Fruit fly (Drosophila melanogaster) S2 (cell line): ENCODE measurements around the gene pcx.
A peak's percentile ranks its signal among the peaks of the same experiment; 100 is the strongest.

ENCODE experiments used
- CG8478 ChIP-seq: fragments of >200 bp; optimal IDR thresholded peaks from 2 replicates; lab custom pipeline; 2018
- CTCF ChIP-seq, 2 experiments: fragments of >200 bp; optimal IDR thresholded peaks; 2 replicates each; lab custom pipeline; 2018

Gene pcx

DNA sequence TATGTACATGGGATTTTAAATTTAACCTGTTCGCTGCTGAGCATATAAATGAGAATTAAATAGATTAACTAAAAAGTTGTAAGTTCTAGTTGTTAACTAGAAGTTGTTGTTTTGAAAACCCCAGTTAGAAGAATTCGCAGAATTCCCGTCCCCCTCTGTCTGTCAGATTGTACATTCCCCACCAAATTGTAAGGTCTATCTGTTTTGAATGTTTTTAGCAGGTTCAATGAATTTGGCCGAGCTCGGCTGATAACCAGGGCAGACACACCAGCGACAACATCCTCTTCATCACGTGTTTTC is 26.9 kb upstream of the pcx start:
- TF ChIP-seq CG8478 (lab: Kevin White, UChicago) = no peak
- no peak for TF ChIP-seq CTCF (optimal IDR thresholded peaks at IDR 0.05; lab: Kevin White, UChicago)

DNA sequence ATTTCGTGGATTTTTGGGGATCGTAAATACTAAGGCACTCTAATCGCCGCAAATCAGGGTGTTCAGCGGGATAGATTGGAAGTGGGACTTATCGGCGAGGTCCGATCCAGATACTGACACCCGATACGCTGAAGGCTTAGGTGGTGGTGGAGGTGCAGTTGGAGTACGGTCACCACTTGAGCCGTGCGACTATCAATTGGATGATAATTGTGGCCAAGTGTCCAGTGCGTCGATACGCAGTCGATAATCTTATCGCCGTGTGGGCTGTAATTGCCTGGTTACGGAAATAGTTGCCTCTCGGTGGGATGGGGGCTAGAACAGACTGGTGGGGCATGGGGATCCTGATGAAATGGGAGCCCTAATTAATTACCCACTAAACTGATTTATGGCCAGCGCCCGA is 25.8 kb upstream of the pcx start:
- no peak for TF ChIP-seq CG8478 (lab: Kevin White, UChicago)
- no peak for TF ChIP-seq CTCF (optimal IDR thresholded peaks at IDR 0.05; lab: Kevin White, UChicago)

DNA sequence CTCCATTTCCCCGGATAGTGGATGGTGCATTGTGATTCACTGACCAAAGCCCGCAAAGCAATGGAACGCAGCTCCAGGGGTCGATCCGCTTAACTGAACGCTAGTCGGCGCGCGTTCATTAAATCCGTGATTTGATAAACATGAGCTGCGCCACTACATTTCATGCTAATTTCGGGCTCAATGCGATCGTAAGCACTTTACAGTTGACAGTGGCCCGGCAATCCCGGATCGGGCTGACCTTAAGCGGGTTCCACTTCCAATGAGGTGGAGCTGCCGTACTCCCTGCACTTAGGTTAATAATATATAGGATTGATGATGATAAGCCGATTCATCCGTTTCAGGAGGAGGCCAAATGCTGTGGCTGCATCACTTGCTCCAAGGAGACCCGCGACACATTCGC is 21.3 kb upstream of the pcx start, which contains the start of gene FarO:
TSS of gene FarO (minus strand) at position 101 of the 400 bp plus-strand sequence.
- TF ChIP-seq CTCF (optimal IDR thresholded peaks at IDR 0.05; lab: Kevin White, UChicago) (no peak), CG8478 (lab: Kevin White, UChicago) (no peak)

DNA sequence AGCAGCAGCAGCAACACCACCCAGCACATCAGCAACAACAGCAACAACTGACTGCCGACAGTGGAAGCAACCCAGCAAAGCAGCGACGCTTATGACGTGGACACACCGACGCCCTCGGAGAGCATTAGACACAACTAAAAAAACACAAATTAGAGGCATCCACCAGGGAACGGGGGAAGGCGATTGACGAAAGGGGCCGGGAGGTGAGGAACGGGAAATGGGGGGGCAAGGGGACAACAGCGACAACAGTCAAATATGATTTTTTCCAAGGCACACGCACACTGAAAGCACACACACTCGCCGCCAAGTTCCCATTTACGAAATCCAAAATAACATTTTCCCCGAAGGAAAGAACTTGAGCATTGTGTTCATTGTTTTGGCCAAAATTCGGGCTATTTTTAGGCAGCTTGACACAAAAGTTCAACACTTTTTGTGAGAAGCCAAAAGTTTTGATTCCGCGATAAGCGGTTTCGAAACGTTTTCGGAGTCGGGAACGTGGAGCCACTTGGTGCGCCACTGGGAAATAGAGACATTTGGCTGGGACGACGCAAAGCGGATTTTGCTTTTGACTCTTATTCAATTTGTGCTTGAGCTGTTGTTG is 16.4 kb upstream of the pcx start:
- TF ChIP-seq CG8478 (lab: Kevin White, UChicago) (no peak), CTCF (optimal IDR thresholded peaks at IDR 0.05; lab: Kevin White, UChicago) (no peak)

DNA sequence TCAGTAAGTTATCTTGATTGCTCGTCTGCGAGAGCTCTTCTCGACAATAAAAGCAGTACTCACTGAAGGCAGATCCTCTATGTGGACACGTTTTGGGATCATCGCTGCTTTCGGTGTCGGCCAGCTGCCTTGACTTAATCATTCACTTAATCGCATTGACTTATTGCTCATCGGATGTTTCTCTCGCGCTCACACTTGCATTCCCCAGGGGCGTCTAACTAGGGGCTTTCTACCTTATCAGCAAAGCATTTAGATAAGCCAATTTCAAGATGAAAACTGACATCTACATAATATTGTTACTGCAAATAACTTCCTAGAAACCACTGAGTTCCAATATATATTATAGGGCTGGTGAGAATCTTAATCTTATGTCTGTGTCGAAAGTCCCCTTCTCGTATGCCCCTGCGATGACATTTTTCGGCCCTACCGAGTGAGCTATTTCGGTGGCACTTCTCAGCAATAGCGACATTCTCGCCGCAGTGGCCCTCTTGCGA is 12.7 kb upstream of the pcx start:
- TF ChIP-seq CG8478 (lab: Kevin White, UChicago) (no peak), CTCF (optimal IDR thresholded peaks at IDR 0.05; lab: Kevin White, UChicago) (no peak)

DNA sequence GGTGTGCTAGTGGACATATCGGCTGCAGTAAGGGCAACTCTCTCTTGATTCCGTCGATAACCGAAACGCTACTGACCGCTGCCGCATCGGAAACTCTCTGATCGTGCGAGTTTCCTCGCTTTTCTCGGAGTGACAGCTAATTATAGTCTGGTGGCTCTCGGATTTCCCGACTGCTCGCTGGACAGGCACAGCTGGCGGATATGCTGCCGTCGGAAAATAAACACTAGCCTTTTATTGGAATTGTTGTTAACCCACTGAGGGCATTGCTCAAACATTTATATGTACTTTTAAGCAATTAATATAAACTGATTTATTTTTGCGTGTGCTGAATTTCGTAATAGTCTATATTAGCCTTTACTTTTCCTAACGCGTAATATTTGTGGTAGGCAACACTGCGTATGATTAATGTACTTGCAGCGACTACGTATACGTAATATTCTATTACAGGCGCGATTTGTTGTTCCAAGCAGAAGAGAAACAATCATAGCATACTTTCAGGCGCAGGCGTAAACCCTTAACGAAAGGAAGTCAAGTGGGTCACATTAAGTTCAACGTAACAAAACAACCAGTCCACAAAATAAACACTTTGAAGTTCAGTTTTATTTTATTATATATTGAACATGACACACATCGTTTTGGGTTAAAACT is 11.2 kb upstream of the pcx start, which contains the start of gene SmydA-8:
TSS of gene SmydA-8 (minus strand) at position 51 of the 648 bp plus-strand sequence.
- TF ChIP-seq CG8478 (lab: Kevin White, UChicago) (no peak), CTCF (optimal IDR thresholded peaks at IDR 0.05; lab: Kevin White, UChicago) (no peak)

DNA sequence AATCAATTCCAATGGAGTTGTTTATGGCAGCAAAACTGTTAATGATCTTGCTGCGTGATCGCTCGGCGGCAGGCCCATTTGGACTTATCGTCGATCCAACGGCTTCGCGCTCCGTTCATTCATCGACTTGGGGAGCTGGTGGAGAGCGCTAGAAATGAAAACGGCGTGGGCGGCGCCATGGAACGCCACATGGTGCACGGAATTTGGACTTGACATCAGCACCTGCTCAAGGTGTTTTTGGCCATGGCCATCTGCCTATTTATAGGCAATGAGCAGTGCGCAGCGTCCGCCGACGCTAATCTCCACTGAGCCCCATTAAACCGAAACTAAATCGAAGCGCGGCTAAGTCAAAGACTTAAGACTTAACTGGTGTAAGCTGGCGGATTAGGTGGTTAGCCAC is 6.6 kb upstream of the pcx start:
- TF ChIP-seq CG8478 (lab: Kevin White, UChicago) (no peak), CTCF (optimal IDR thresholded peaks at IDR 0.05; lab: Kevin White, UChicago) (no peak)

DNA sequence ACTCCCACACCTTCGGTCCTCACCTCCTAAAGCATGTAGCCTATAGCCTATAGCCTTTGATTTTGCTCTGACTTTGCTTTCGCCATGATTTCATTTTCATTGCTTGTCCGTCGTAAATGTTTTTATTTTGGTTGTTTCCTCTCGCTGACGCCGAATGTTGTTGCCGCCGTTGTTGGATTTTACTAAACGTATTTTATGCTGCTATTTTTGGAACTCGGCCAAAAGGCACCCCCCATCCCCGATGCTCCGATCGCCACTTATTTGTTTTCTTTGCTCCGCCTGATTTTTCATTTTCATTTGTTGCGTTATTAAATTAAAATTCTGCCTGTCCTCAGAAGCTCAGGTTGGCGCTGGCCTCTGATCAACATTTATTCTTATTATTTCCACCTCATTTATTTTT is 5.8 kb upstream of the pcx start:
- no peak for TF ChIP-seq CG8478 (lab: Kevin White, UChicago)
- TF ChIP-seq CTCF (optimal IDR thresholded peaks at IDR 0.05; lab: Kevin White, UChicago) = no peak

DNA sequence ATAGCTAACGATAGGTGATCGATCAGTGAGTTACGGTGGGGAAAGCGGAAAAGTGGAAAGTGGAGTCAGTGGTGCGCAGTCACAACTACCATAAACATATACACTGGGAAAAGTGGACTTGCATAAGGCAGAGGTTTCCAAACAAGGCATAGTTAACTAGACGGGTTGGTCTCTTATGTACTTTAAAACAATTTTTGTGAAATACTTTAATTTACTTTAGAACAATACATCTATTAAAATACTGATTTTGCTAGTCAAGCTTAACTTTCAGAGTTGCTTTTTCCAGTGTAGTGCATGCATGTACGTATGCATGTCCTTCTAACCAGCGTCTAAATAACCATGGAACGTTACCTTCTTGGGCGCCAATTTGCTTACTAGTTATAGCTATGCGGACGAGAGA is 5.2 kb upstream of the pcx start:
- TF ChIP-seq CTCF (optimal IDR thresholded peaks at IDR 0.05; lab: Kevin White, UChicago) = no peak
- no peak for TF ChIP-seq CG8478 (lab: Kevin White, UChicago)

DNA sequence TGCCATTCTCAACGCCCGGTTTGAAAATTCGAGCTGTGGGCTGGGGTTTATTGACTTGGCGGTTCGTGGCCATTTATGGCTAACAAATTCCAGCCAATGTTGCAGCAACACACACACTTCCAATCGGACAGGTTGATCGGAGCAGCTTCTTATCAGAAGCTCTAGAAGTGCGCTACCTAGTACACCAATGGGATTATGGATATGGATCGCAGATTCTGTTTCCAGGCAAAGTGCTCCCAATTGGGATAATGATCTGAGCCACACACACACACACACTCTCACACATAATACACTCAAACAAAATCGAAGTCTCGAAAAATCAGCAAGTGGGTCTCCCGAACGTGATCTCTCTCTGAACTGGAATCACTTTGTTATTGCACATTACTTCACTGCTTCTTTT is 3.5 kb upstream of the pcx start:
- TF ChIP-seq CTCF (optimal IDR thresholded peaks at IDR 0.05; lab: Kevin White, UChicago) (no peak), CG8478 (lab: Kevin White, UChicago) (no peak)

DNA sequence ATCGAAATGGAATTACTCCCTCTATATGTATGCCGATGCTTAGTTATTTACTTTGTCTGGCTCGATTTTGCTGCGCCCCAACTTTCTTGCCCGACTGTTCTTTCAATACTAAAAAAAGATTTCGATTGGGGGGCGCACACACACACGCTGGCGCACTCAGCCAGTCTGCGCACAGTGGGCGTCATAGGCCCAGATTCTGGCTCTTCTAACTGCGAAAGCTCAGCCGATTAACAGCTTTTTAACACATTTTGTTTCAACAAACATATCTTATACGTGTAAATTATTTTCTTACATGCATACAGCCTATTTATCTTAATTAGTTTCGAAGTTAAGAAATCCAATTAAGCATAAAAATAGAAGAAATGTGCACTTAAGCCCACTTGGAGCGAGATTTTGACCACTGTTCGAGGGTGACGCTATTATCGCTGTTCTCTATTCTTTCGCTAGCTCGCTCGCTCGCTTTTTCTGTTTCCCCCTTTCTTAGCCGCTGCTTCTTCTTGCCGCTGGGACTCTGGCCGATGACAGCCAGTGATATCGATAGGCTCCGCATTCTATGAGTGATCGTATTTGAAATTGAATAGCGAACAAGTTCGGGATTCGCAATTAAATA is 2.8 kb upstream of the pcx start, which contains the start of gene Vinc:
TSS of gene Vinc (minus strand) at position 387 of the 610 bp plus-strand sequence.
- TF ChIP-seq CG8478 (lab: Kevin White, UChicago) = no peak
- TF ChIP-seq CTCF (optimal IDR thresholded peaks at IDR 0.05; lab: Kevin White, UChicago) = no peak

DNA sequence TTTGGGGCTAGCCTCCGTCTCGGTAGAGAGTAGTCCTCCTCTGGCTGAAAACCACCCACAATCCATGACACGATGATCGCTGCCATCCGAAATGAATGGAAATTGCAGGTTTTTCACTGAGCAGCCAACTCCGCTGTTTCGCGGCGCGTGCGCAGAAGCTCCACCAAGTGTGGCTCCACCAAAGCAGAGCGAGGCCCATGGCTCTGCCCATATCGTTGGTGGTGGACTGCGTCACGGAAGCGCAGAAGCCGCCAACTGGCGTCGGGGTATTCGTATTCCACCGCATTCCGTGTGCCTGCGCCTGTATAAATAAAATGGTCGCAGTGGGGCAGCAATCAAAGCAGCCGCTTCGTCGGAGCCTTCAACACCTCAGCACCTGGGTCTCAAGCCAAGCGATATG is 1.6 kb upstream of the pcx start, which contains the start of gene CG14052:
TSS of gene CG14052 (plus strand) at position 301 of the 400 bp plus-strand sequence.
- TF ChIP-seq CTCF (optimal IDR thresholded peaks at IDR 0.05; lab: Kevin White, UChicago) (no peak), CG8478 (lab: Kevin White, UChicago) (no peak)

DNA sequence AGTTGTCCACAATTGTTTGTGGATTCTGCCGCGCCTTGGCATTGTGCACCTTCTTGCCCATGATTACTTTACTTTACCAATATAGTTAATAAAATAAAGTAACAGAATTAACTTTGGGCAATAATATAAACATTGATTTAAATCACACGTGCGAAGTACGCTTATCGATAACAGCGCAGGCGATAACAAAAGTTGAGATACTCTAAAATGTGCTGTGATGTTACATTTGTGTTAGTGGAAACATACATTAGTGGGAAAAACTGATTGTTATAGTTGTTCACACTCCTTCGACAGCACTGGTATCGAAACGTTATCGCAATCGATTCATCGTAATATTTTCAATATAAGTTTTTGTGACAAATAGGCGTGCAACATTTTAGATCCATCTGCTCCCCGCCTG is 16.7 kb downstream of the pcx start, which contains the start of gene kz:
TSS of gene kz (minus strand) at position 194 of the 400 bp plus-strand sequence.
- TF ChIP-seq CTCF (optimal IDR thresholded peaks at IDR 0.05; lab: Kevin White, UChicago) (peak in 1 of 2 experiments; percentile 19), CG8478 (lab: Kevin White, UChicago) (no peak)

DNA sequence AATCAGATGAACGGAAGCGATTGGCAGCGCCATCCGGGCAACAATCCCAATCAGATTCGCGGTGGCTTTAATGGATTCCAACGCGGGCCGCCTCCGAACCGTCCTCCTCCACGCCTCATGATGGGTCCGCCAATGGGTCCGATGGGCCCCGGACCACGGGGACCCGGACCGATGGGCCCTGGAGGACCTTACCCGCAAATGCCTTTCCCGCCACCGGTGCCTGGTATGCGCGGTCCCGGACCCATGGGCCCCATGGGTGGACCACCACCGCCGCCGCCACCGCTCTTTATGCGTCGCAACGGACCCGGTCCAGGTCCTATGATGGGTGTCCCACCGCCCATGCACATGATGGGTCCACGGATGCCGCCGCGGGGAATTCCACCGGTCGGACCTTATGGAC is 17.8 kb downstream of the pcx start:
- TF ChIP-seq CG8478 (lab: Kevin White, UChicago) (no peak), CTCF (optimal IDR thresholded peaks at IDR 0.05; lab: Kevin White, UChicago) (no peak)

DNA sequence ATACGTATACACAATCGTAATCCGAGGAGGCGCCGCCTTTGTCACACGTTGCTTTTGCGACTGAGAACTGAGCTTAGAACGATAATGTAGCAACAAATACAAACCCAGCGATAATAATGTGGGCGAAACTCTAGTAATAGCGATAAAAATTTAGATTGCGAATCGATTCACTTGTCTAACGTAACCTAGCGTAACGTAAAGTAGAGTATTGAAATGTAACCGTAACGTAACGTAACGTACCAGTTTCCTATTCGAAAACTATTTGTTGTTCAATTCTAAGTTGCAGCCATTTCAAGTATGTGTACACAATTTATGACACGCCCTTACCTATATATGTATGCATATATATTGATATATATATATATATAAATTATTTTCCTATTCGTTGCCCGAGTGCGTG is 19.7 kb downstream of the pcx start:
- no peak for TF ChIP-seq CG8478 (lab: Kevin White, UChicago)
- TF ChIP-seq CTCF (optimal IDR thresholded peaks at IDR 0.05; lab: Kevin White, UChicago) = no peak
